Worm (Caenorhabditis elegans) whole organism, early embryonic: ENCODE results near the gene B0361.11.

ENCODE experiments used
- B0310.2 ChIP-seq: sonication (generic microtip); optimal IDR thresholded peaks from 2 replicates; lab custom pipeline; 2016; ENCODE audit warnings: mild to moderate bottlenecking, missing genetic modification characterization, missing compliant biosample characterization
- F13C5.2 ChIP-seq: sonication (generic microtip); optimal IDR thresholded peaks from 2 replicates; lab custom pipeline; 2017; ENCODE audit warnings: mild to moderate bottlenecking, missing genetic modification characterization, inconsistent platforms, missing compliant biosample characterization
- aly-1 ChIP-seq: sonication (generic microtip); optimal IDR thresholded peaks from 2 replicates; lab custom pipeline; 2016; ENCODE audit warnings: missing genetic modification characterization, missing compliant biosample characterization
- ama-1 ChIP-seq: fragments of 150-350 bp; optimal IDR thresholded peaks from 2 replicates; lab custom pipeline; 2014
- ceh-13 ChIP-seq: fragments of 200-800 bp; sonication (Bioruptor generic); optimal IDR thresholded peaks from 2 replicates; lab custom pipeline; 2018; ENCODE audit warnings: mild to moderate bottlenecking, missing genetic modification characterization, missing compliant biosample characterization
- ceh-36 ChIP-seq: sonication (generic microtip); optimal IDR thresholded peaks from 2 replicates; lab custom pipeline; 2016; ENCODE audit warnings: missing genetic modification characterization, inconsistent platforms, missing compliant biosample characterization
- ets-7 ChIP-seq: sonication (generic microtip); optimal IDR thresholded peaks from 2 replicates; lab custom pipeline; 2016; ENCODE audit warnings: missing genotype, missing genetic modification characterization, missing compliant biosample characterization
- flt-1 ChIP-seq: fragments of 200-800 bp; sonication (Bioruptor generic); IDR thresholded peaks from 2 replicates; pipeline ENCODE4 v1.3.6; 2022; ENCODE audit warnings: missing genetic modification characterization, missing compliant biosample characterization
- hmbx-1 ChIP-seq: sonication (generic microtip); optimal IDR thresholded peaks from 2 replicates; lab custom pipeline; 2016; ENCODE audit warnings: mild to moderate bottlenecking, missing genetic modification characterization, missing compliant biosample characterization
- hmg-4 ChIP-seq: fragments of 200-800 bp; sonication (Bioruptor generic); optimal IDR thresholded peaks from 2 replicates; lab custom pipeline; 2018; ENCODE audit warnings: mild to moderate bottlenecking, missing genetic modification characterization, missing compliant biosample characterization
- hnd-1 ChIP-seq: sonication (generic microtip); optimal IDR thresholded peaks from 2 replicates; lab custom pipeline; 2016; ENCODE audit warnings: missing genetic modification characterization, missing compliant biosample characterization
- pes-1 ChIP-seq: fragments of 200-800 bp; sonication (Bioruptor generic); IDR thresholded peaks from 2 replicates; pipeline ENCODE4 v1.3.6; 2022; ENCODE audit warnings: missing genetic modification reagents, missing genetic modification characterization, missing compliant biosample characterization
- scrt-1 ChIP-seq: fragments of 200-800 bp; sonication (Bioruptor generic); IDR thresholded peaks from 2 replicates; pipeline ENCODE4 v1.3.6; 2022; ENCODE audit warnings: missing genetic modification characterization, missing compliant biosample characterization
- sea-1 ChIP-seq: fragments of 200-800 bp; sonication (Bioruptor generic); conservative IDR thresholded peaks from 2 replicates; pipeline ENCODE4 v1.3.6; 2022; ENCODE audit warnings: missing genetic modification characterization, missing compliant biosample characterization
- tbx-11 ChIP-seq: fragments of 200-800 bp; sonication (Bioruptor generic); IDR thresholded peaks from 2 replicates; pipeline ENCODE4 v1.3.6; 2022; ENCODE audit warnings: missing genetic modification characterization, missing compliant biosample characterization
- tbx-37 ChIP-seq: fragments of 200-800 bp; sonication (Bioruptor generic); conservative IDR thresholded peaks from 2 replicates; pipeline ENCODE4 v1.3.6; 2022; ENCODE audit warnings: missing genetic modification reagents, missing genetic modification characterization, missing compliant biosample characterization
- tra-4 ChIP-seq: sonication (generic microtip); optimal IDR thresholded peaks from 2 replicates; lab custom pipeline; 2017; ENCODE audit warnings: missing genetic modification characterization, missing compliant biosample characterization

Gene B0361.11

ce11 chrIII:7322018-7322417 is 44.6 kb downstream of the B0361.11 start:
- TF ChIP-seq ceh-36 (tag; lab: Kevin White, UChicago) (no peak), hnd-1 (tag; lab: Kevin White, UChicago) (no peak), flt-1 (no peak), tbx-11 (no peak), ceh-13 (no peak), F13C5.2 (tag; lab: Kevin White, UChicago) (no peak), ama-1 (lab: Kevin White, UChicago) (no peak), scrt-1 (GFP tag; lab: Robert Waterston, UW) (no peak), sea-1 (GFP tag; lab: Robert Waterston, UW) (no peak), aly-1 (tag; lab: Kevin White, UChicago) (no peak), ets-7 (tag; lab: Kevin White, UChicago) (no peak), tbx-37 (no peak), hmg-4 (GFP tag; lab: Kevin White, UChicago) (no peak), tra-4 (tag; lab: Kevin White, UChicago) (no peak), pes-1 (GFP tag; lab: Robert Waterston, UW) (no peak), B0310.2 (no peak), hmbx-1 (tag; lab: Kevin White, UChicago) (no peak)

- TF ChIP-seq scrt-1 (GFP tag; lab: Robert Waterston, UW) (no peak), F13C5.2 (tag; lab: Kevin White, UChicago) (no peak), ets-7 (tag; lab: Kevin White, UChicago) (no peak), B0310.2 (no peak), ama-1 (lab: Kevin White, UChicago) (no peak), sea-1 (GFP tag; lab: Robert Waterston, UW) (no peak), pes-1 (GFP tag; lab: Robert Waterston, UW) (no peak), tbx-11 (no peak), hmbx-1 (tag; lab: Kevin White, UChicago) (no peak), tbx-37 (no peak), ceh-13 (no peak), hnd-1 (tag; lab: Kevin White, UChicago) (no peak), ceh-36 (tag; lab: Kevin White, UChicago) (no peak), hmg-4 (GFP tag; lab: Kevin White, UChicago) (no peak), aly-1 (tag; lab: Kevin White, UChicago) (no peak), flt-1 (no peak), tra-4 (tag; lab: Kevin White, UChicago) (no peak)
Observed at ce11 chrIII:7323331-7323730, 45.9 kb downstream of the B0361.11 start.

- TF ChIP-seq hmg-4 (GFP tag; lab: Kevin White, UChicago) (no peak), hnd-1 (tag; lab: Kevin White, UChicago) (no peak), hmbx-1 (tag; lab: Kevin White, UChicago) (no peak), ceh-13 (no peak), ceh-36 (tag; lab: Kevin White, UChicago) (no peak), tbx-37 (no peak), B0310.2 (no peak), F13C5.2 (tag; lab: Kevin White, UChicago) (no peak), pes-1 (GFP tag; lab: Robert Waterston, UW) (no peak), tra-4 (tag; lab: Kevin White, UChicago) (no peak), ets-7 (tag; lab: Kevin White, UChicago) (no peak), sea-1 (GFP tag; lab: Robert Waterston, UW) (no peak), flt-1 (no peak), aly-1 (tag; lab: Kevin White, UChicago) (no peak), scrt-1 (GFP tag; lab: Robert Waterston, UW) (no peak), ama-1 (lab: Kevin White, UChicago) (no peak), tbx-11 (no peak)
Observed at ce11 chrIII:7329155-7329732, 51.8 kb downstream of the B0361.11 start, which contains the start of gene lab-2. TSS of gene lab-2 (minus strand) at chrIII:7329607.
